Worm (Caenorhabditis elegans) whole organism, late embryonic: ENCODE measurements around the gene Y50D7A.10.

Experiments
- C38D4.7 ChIP-seq: fragments of 200-800 bp; sonication (Bioruptor generic); optimal IDR thresholded peaks from 2 replicates; lab custom pipeline; 2018; ENCODE audit warnings: mild to moderate bottlenecking, missing genetic modification characterization, moderate library complexity, missing compliant biosample characterization
- K02D7.2 ChIP-seq: sonication (generic microtip); optimal IDR thresholded peaks from 2 replicates; lab custom pipeline; 2017; ENCODE audit warnings: mild to moderate bottlenecking, missing genetic modification characterization, missing compliant biosample characterization
- K09A11.1 ChIP-seq: sonication (generic microtip); optimal IDR thresholded peaks from 2 replicates; lab custom pipeline; 2017; ENCODE audit warnings: antibody characterized with exemption, mild to moderate bottlenecking, missing genetic modification characterization, missing compliant biosample characterization; ENCODE audit not compliant: insufficient read depth
- ceh-14 ChIP-seq: sonication (generic microtip); optimal IDR thresholded peaks from 2 replicates; lab custom pipeline; 2016; ENCODE audit warnings: missing genotype, missing genetic modification characterization, missing compliant biosample characterization
- ceh-19 ChIP-seq: fragments of 200-800 bp; sonication (Bioruptor generic); optimal IDR thresholded peaks from 2 replicates; lab custom pipeline; 2018; ENCODE audit warnings: mild to moderate bottlenecking, missing genetic modification characterization, missing compliant biosample characterization
- ceh-2 ChIP-seq: sonication (generic microtip); optimal IDR thresholded peaks from 2 replicates; lab custom pipeline; 2016; ENCODE audit warnings: missing genotype, missing genetic modification characterization, missing compliant biosample characterization
- ceh-22 ChIP-seq: sonication (generic microtip); optimal IDR thresholded peaks from 2 replicates; lab custom pipeline; 2017; ENCODE audit warnings: missing biosample characterization, missing genetic modification characterization
- ceh-30 ChIP-seq: fragments of 150-350 bp; optimal IDR thresholded peaks from 2 replicates; lab custom pipeline; 2014; ENCODE audit warnings: missing biosample characterization, missing genetic modification characterization
- ceh-45 ChIP-seq: fragments of 200-800 bp; sonication (Bioruptor generic); IDR thresholded peaks from 2 replicates; pipeline ENCODE4 v1.3.6; 2022; ENCODE audit warnings: missing genetic modification reagents, missing genetic modification characterization, missing compliant biosample characterization
- che-1 ChIP-seq: sonication (generic microtip); optimal IDR thresholded peaks from 2 replicates; lab custom pipeline; 2016; ENCODE audit warnings: mild to moderate bottlenecking, missing genetic modification characterization, missing compliant biosample characterization
- dve-1 ChIP-seq: sonication (generic microtip); optimal IDR thresholded peaks from 2 replicates; lab custom pipeline; 2017; ENCODE audit warnings: antibody characterized with exemption, mild to moderate bottlenecking, missing genetic modification characterization, missing compliant biosample characterization
- elt-2 ChIP-seq: sonication (generic microtip); optimal IDR thresholded peaks from 2 replicates; lab custom pipeline; 2016; ENCODE audit warnings: missing genetic modification reagents, missing genetic modification characterization, missing compliant biosample characterization
- elt-4 ChIP-seq: sonication (generic microtip); optimal IDR thresholded peaks from 2 replicates; lab custom pipeline; 2016; ENCODE audit warnings: missing genetic modification characterization, missing compliant biosample characterization
- ets-4 ChIP-seq: sonication (generic microtip); optimal IDR thresholded peaks from 2 replicates; lab custom pipeline; 2016; ENCODE audit warnings: missing genetic modification characterization, missing compliant biosample characterization
- eyg-1 ChIP-seq: sonication (generic microtip); optimal IDR thresholded peaks from 2 replicates; lab custom pipeline; 2016; ENCODE audit warnings: missing genotype, missing genetic modification characterization, missing compliant biosample characterization
- fax-1 ChIP-seq: sonication (generic microtip); optimal IDR thresholded peaks from 2 replicates; lab custom pipeline; 2016; ENCODE audit warnings: missing genotype, missing genetic modification characterization, missing compliant biosample characterization
- hlh-13 ChIP-seq: fragments of 200-800 bp; sonication (Bioruptor generic); optimal IDR thresholded peaks from 2 replicates; lab custom pipeline; 2018; ENCODE audit warnings: mild to moderate bottlenecking, missing genetic modification characterization, missing compliant biosample characterization
- hlh-30 ChIP-seq: sonication (generic microtip); optimal IDR thresholded peaks from 2 replicates; lab custom pipeline; 2017; ENCODE audit warnings: antibody characterized with exemption, missing genetic modification characterization, missing compliant biosample characterization; ENCODE audit not compliant: insufficient read depth
- hlh-6 ChIP-seq: sonication (generic microtip); optimal IDR thresholded peaks from 2 replicates; lab custom pipeline; 2016; ENCODE audit warnings: missing genotype, missing genetic modification characterization, missing compliant biosample characterization
- hlh-8 ChIP-seq: sonication (generic microtip); optimal IDR thresholded peaks from 2 replicates; lab custom pipeline; 2016; ENCODE audit warnings: missing genotype, missing genetic modification characterization, missing compliant biosample characterization
- lim-6 ChIP-seq: sonication (generic microtip); optimal IDR thresholded peaks from 2 replicates; lab custom pipeline; 2016; ENCODE audit warnings: missing genetic modification characterization, missing compliant biosample characterization
- lin-11 ChIP-seq: fragments of 200-800 bp; sonication (Bioruptor generic); optimal IDR thresholded peaks from 2 replicates; lab custom pipeline; 2018; ENCODE audit warnings: mild to moderate bottlenecking, missing genetic modification characterization, missing compliant biosample characterization
- madf-2 ChIP-seq: sonication (generic microtip); optimal IDR thresholded peaks from 2 replicates; lab custom pipeline; 2017; ENCODE audit warnings: missing genetic modification characterization, missing compliant biosample characterization
- nhr-11 ChIP-seq: fragments of 150-350 bp; optimal IDR thresholded peaks from 2 replicates; lab custom pipeline; 2014; ENCODE audit warnings: missing biosample characterization, missing genetic modification characterization
- pag-3 ChIP-seq: sonication (generic microtip); optimal IDR thresholded peaks from 2 replicates; lab custom pipeline; 2016; ENCODE audit warnings: missing compliant biosample characterization, missing genetic modification characterization, borderline replicate concordance
- pha-2 ChIP-seq: sonication (generic microtip); optimal IDR thresholded peaks from 2 replicates; lab custom pipeline; 2017; ENCODE audit warnings: mild to moderate bottlenecking, missing genetic modification characterization, missing compliant biosample characterization
- pha-4 ChIP-seq: fragments of 150-350 bp; optimal IDR thresholded peaks from 2 replicates; lab custom pipeline; 2018; ENCODE audit warnings: missing biosample characterization, missing genetic modification reagents, missing genetic modification characterization
- pros-1 ChIP-seq: fragments of 150-350 bp; optimal IDR thresholded peaks from 2 replicates; lab custom pipeline; 2014; ENCODE audit warnings: missing biosample characterization, missing genetic modification reagents, missing genetic modification characterization
- sdc-2 ChIP-seq: sonication (generic microtip); optimal IDR thresholded peaks from 2 replicates; lab custom pipeline; 2016; ENCODE audit warnings: missing genotype, missing genetic modification characterization, missing compliant biosample characterization
- sox-2 ChIP-seq: fragments of 200-800 bp; sonication (Bioruptor generic); IDR thresholded peaks from 2 replicates; pipeline ENCODE4 v1.3.6; 2022; ENCODE audit warnings: missing genetic modification reagents, missing genetic modification characterization, missing compliant biosample characterization
- sox-4 ChIP-seq: sonication (generic microtip); optimal IDR thresholded peaks from 2 replicates; lab custom pipeline; 2017; ENCODE audit warnings: mild to moderate bottlenecking, missing genetic modification characterization, inconsistent platforms, missing compliant biosample characterization
- syd-9 ChIP-seq: sonication (generic microtip); optimal IDR thresholded peaks from 2 replicates; lab custom pipeline; 2016; ENCODE audit warnings: mild to moderate bottlenecking, missing genetic modification characterization, moderate library complexity, missing compliant biosample characterization
- tbx-2 ChIP-seq: sonication (generic microtip); optimal IDR thresholded peaks from 2 replicates; lab custom pipeline; 2016; ENCODE audit warnings: missing genetic modification characterization, missing compliant biosample characterization
- unc-42 ChIP-seq: sonication (generic microtip); optimal IDR thresholded peaks from 2 replicates; lab custom pipeline; 2016; ENCODE audit warnings: missing genotype, missing genetic modification characterization, missing compliant biosample characterization
- unc-55 ChIP-seq: sonication (generic microtip); optimal IDR thresholded peaks from 2 replicates; lab custom pipeline; 2017; ENCODE audit warnings: missing biosample characterization, missing genetic modification reagents, missing genetic modification characterization
- unc-86 ChIP-seq: sonication (generic microtip); optimal IDR thresholded peaks from 2 replicates; lab custom pipeline; 2016; ENCODE audit warnings: missing genetic modification characterization, missing compliant biosample characterization
- zip-5 ChIP-seq: sonication (generic microtip); optimal IDR thresholded peaks from 2 replicates; lab custom pipeline; 2016; ENCODE audit warnings: missing genetic modification characterization, missing compliant biosample characterization
- ztf-16 ChIP-seq: sonication (generic microtip); optimal IDR thresholded peaks from 2 replicates; lab custom pipeline; 2017; ENCODE audit warnings: missing genetic modification characterization, missing compliant biosample characterization

Gene Y50D7A.10

ce11 chrIII:354545-355460 is 39.5 kb downstream of the Y50D7A.10 start, which contains the start of gene gei-4 (continued):
- TF ChIP-seq hlh-8 (peak; percentile 22), K09A11.1 (peak; percentile 5), hlh-30 (tag; lab: Kevin White, UChicago) (peak; percentile 96), zip-5 (tag; lab: Kevin White, UChicago) (no peak), elt-4 (no peak), unc-55 (GFP tag; lab: Kevin White, UChicago) (peak; percentile 95), ets-4 (tag; lab: Kevin White, UChicago) (peak; percentile 59), madf-2 (tag; lab: Kevin White, UChicago) (no peak), unc-42 (tag; lab: Kevin White, UChicago) (peak; percentile 32), ceh-14 (tag; lab: Kevin White, UChicago) (peak; percentile 80), pha-4 (no peak), pros-1 (peak; percentile 82), ceh-45 (GFP tag; lab: Robert Waterston, UW) (no peak), sox-4 (peak; percentile 7), hlh-6 (tag; lab: Kevin White, UChicago) (no peak), nhr-11 (tag; lab: Kevin White, UChicago) (no peak), K02D7.2 (tag; lab: Kevin White, UChicago) (no peak), tbx-2 (tag; lab: Kevin White, UChicago) (peak; percentile 76), pag-3 (tag; lab: Kevin White, UChicago) (no peak), C38D4.7 (GFP tag; lab: Kevin White, UChicago) (no peak), hlh-13 (no peak), eyg-1 (tag; lab: Kevin White, UChicago) (no peak), unc-86 (tag; lab: Kevin White, UChicago) (no peak), ceh-30 (tag; lab: Kevin White, UChicago) (peak; percentile 31), fax-1 (tag; lab: Kevin White, UChicago) (no peak), lim-6 (no peak), dve-1 (peak; percentile 2), sdc-2 (tag; lab: Kevin White, UChicago) (peak; percentile 53), sox-2 (peak; percentile 19; the same call in 1 of the 2 replicates), syd-9 (tag; lab: Kevin White, UChicago) (peak; percentile 71), lin-11 (no peak), pha-2 (peak; percentile 54), ceh-19 (no peak), che-1 (tag; lab: Kevin White, UChicago) (no peak), ztf-16 (tag; lab: Kevin White, UChicago) (no peak), ceh-2 (tag; lab: Kevin White, UChicago) (peak; percentile 41), ceh-22 (tag; lab: Kevin White, UChicago) (peak; percentile 47)
- TF ChIP-seq, all 69 proteins: peak for 30

- TF ChIP-seq elt-2 (tag; lab: Kevin White, UChicago) (peak; percentile 80), zip-5 (tag; lab: Kevin White, UChicago) (no peak)
These were observed 41.9 kb downstream of the Y50D7A.10 start for ce11 chrIII:356906-357901.
